Worm (Caenorhabditis elegans) whole organism, young adult: ENCODE measurements around the gene ets-10.

Experiments
- B0336.3 ChIP-seq: fragments of 200-800 bp; sonication (Bioruptor generic); IDR thresholded peaks from 2 replicates; pipeline ENCODE4 v1.3.6; 2022; ENCODE audit warnings: missing genetic modification characterization, missing compliant biosample characterization
- F52B5.7 ChIP-seq: sonication (generic microtip); optimal IDR thresholded peaks from 2 replicates; lab custom pipeline; 2016; ENCODE audit warnings: mild to moderate bottlenecking, missing genetic modification characterization, missing compliant biosample characterization
- F55B11.4 ChIP-seq: sonication (generic microtip); optimal IDR thresholded peaks from 2 replicates; lab custom pipeline; 2016; ENCODE audit warnings: missing compliant biosample characterization, missing genetic modification characterization, borderline replicate concordance; ENCODE audit not compliant: insufficient read depth
- ceh-91 ChIP-seq: fragments of 200-800 bp; sonication (Bioruptor generic); IDR thresholded peaks from 2 replicates; pipeline ENCODE4 v1.3.6; 2022; ENCODE audit warnings: missing genetic modification reagents, missing genetic modification characterization, missing compliant biosample characterization
- egl-44 ChIP-seq: fragments of 200-800 bp; sonication (Bioruptor generic); IDR thresholded peaks from 2 replicates; pipeline ENCODE4 v1.3.6; 2022; ENCODE audit warnings: missing genetic modification reagents, missing genetic modification characterization, missing compliant biosample characterization
- pbrm-1 ChIP-seq: fragments of 200-800 bp; sonication (Bioruptor generic); IDR thresholded peaks from 2 replicates; pipeline ENCODE4 v1.3.6; 2022; ENCODE audit warnings: missing genetic modification reagents, missing genetic modification characterization, missing compliant biosample characterization
- unc-130 ChIP-seq: sonication (generic microtip); optimal IDR thresholded peaks from 2 replicates; lab custom pipeline; 2016; ENCODE audit warnings: missing genetic modification reagents, missing genetic modification characterization, missing compliant biosample characterization
- unc-62 ChIP-seq: fragments of 150-350 bp; optimal IDR thresholded peaks from 2 replicates; lab custom pipeline; 2014; ENCODE audit warnings: missing biosample characterization, missing genetic modification reagents, missing genetic modification characterization
- zim-3 ChIP-seq: sonication (generic microtip); optimal IDR thresholded peaks from 2 replicates; lab custom pipeline; 2017; ENCODE audit warnings: mild to moderate bottlenecking, missing genetic modification characterization, moderate library complexity, missing compliant biosample characterization

ce11 chrX:4303200-4303599, 19.2 kb downstream of the ets-10 start:
- TF ChIP-seq unc-130 (no peak), unc-62 (GFP tag; lab: Kevin White, UChicago) (no peak), B0336.3 (GFP tag; lab: Robert Waterston, UW) (no peak), egl-44 (GFP tag; lab: Robert Waterston, UW) (no peak), ceh-91 (GFP tag; lab: Robert Waterston, UW) (no peak), zim-3 (no peak), F52B5.7 (no peak), F55B11.4 (tag; lab: Kevin White, UChicago) (no peak), pbrm-1 (GFP tag; lab: Robert Waterston, UW) (no peak)
